Fruit fly (Drosophila melanogaster) whole organism, embryonic: ENCODE measurements around the gene CG5902.

Source experiments
- B-H1 ChIP-seq: fragments of 200-800 bp; sonication (Bioruptor generic); IDR thresholded peaks from 3 replicates; pipeline ENCODE4 v1.3.6; 2022; ENCODE audit warnings: missing biosample characterization, missing genetic modification characterization
- BtbVII ChIP-seq: fragments of 200-800 bp; sonication (Bioruptor generic); optimal IDR thresholded peaks from 3 replicates; lab custom pipeline; 2017; ENCODE audit warnings: missing biosample characterization, mild to moderate bottlenecking, missing genetic modification characterization
- CG12391 ChIP-seq: fragments of 200-800 bp; sonication (Bioruptor generic); optimal IDR thresholded peaks from 3 replicates; lab custom pipeline; 2018; ENCODE audit warnings: missing biosample characterization, mild to moderate bottlenecking, missing genetic modification characterization, moderate library complexity
- CG12769 ChIP-seq: fragments of 200-800 bp; sonication (Bioruptor generic); optimal IDR thresholded peaks from 2 replicates; lab custom pipeline; 2019; ENCODE audit warnings: missing biosample characterization, mild to moderate bottlenecking, missing genetic modification characterization, moderate library complexity
- CG15479 ChIP-seq: fragments of 200-800 bp; sonication (Bioruptor generic); optimal IDR thresholded peaks from 3 replicates; lab custom pipeline; 2019; ENCODE audit warnings: missing biosample characterization, mild to moderate bottlenecking, missing genetic modification characterization, moderate library complexity
- CG1647 ChIP-seq: fragments of 200-800 bp; sonication (Bioruptor generic); optimal IDR thresholded peaks from 3 replicates; lab custom pipeline; 2016; ENCODE audit warnings: missing biosample characterization, missing genetic modification characterization
- CG18262 ChIP-seq: fragments of 200-800 bp; optimal IDR thresholded peaks from 3 replicates; lab custom pipeline; 2019; ENCODE audit warnings: missing biosample characterization, mild to moderate bottlenecking, missing genetic modification characterization, moderate library complexity
- CG30403 ChIP-seq: fragments of 200-800 bp; sonication (Bioruptor generic); optimal IDR thresholded peaks from 3 replicates; lab custom pipeline; 2016; ENCODE audit warnings: missing biosample characterization, missing genetic modification characterization
- CG33557 ChIP-seq: fragments of 200-800 bp; sonication (Bioruptor generic); optimal IDR thresholded peaks from 2 replicates; lab custom pipeline; 2019; ENCODE audit warnings: missing biosample characterization, mild to moderate bottlenecking, missing genetic modification characterization, moderate library complexity
- CG34422 ChIP-seq: fragments of 200-800 bp; sonication (Bioruptor generic); IDR thresholded peaks from 3 replicates; pipeline ENCODE4 v1.3.6; 2022; ENCODE audit warnings: missing biosample characterization, missing genetic modification characterization
- CG4282 ChIP-seq: fragments of 200-800 bp; sonication (Bioruptor generic); optimal IDR thresholded peaks from 2 replicates; lab custom pipeline; 2016; ENCODE audit warnings: missing biosample characterization, missing genetic modification characterization
- CG43689 ChIP-seq: fragments of 200-800 bp; sonication (Bioruptor generic); IDR thresholded peaks from 2 replicates; pipeline ENCODE4 v1.3.6; 2022; ENCODE audit warnings: missing biosample characterization, missing genetic modification characterization
- CG5953 ChIP-seq: fragments of 200-800 bp; sonication (Bioruptor generic); IDR thresholded peaks from 2 replicates; pipeline ENCODE4 v1.3.6; 2022; ENCODE audit warnings: missing biosample characterization, missing genetic modification characterization
- CG6683 ChIP-seq: fragments of 200-800 bp; sonication (Bioruptor generic); optimal IDR thresholded peaks from 2 replicates; lab custom pipeline; 2017; ENCODE audit warnings: missing biosample characterization, mild to moderate bottlenecking, missing genetic modification characterization, missing genetic modification reagents
- CG6791 ChIP-seq: fragments of 200-800 bp; sonication (Bioruptor generic); IDR thresholded peaks from 3 replicates; pipeline ENCODE4 v1.3.6; 2022; ENCODE audit warnings: missing biosample characterization, missing genetic modification characterization; ENCODE audit not compliant: partially characterized antibody
- CG7357 ChIP-seq: fragments of 200-800 bp; sonication (Bioruptor generic); IDR thresholded peaks from 3 replicates; pipeline ENCODE4 v1.3.6; 2022; ENCODE audit warnings: missing biosample characterization, missing genetic modification characterization
- CG7745 ChIP-seq: fragments of 200-800 bp; sonication (Bioruptor generic); optimal IDR thresholded peaks from 2 replicates; lab custom pipeline; 2018; ENCODE audit warnings: missing biosample characterization, mild to moderate bottlenecking, missing genetic modification characterization, moderate library complexity
- CTCF ChIP-seq: fragments of 200-800 bp; sonication (Bioruptor generic); optimal IDR thresholded peaks from 2 replicates; lab custom pipeline; 2017; ENCODE audit warnings: missing biosample characterization, mild to moderate bottlenecking, missing genetic modification characterization, moderate library complexity
- Dref ChIP-seq: fragments of 200-800 bp; sonication (Bioruptor generic); IDR thresholded peaks from 2 replicates; pipeline ENCODE4 v1.3.6; 2022; ENCODE audit warnings: missing biosample characterization, missing genetic modification characterization
- Elba2 ChIP-seq: fragments of 200-800 bp; sonication (Bioruptor generic); optimal IDR thresholded peaks from 3 replicates; lab custom pipeline; 2016; ENCODE audit warnings: missing biosample characterization, missing genetic modification characterization
- Gug ChIP-seq: fragments of 200-800 bp; sonication (Bioruptor generic); IDR thresholded peaks from 4 replicates; pipeline ENCODE4 v1.3.6; 2022; ENCODE audit warnings: missing biosample characterization, missing genetic modification characterization
- Hr39 ChIP-seq: fragments of >200 bp; optimal IDR thresholded peaks from 2 replicates; lab custom pipeline; 2017
- Hr51 ChIP-seq, 2 experiments: fragments of 200-800 bp; sonication (Bioruptor generic); optimal IDR thresholded peaks; 2 replicates in 1 of 2; 3 replicates in 1 of 2; lab custom pipeline; 2016 to 2018; ENCODE audit warnings: missing biosample characterization in 2 of 2, missing genetic modification characterization in 2 of 2, mild to moderate bottlenecking in 1 of 2, moderate library complexity in 1 of 2
- MESR4 ChIP-seq: fragments of 200-800 bp; sonication (Bioruptor generic); optimal IDR thresholded peaks from 2 replicates; lab custom pipeline; 2018; ENCODE audit warnings: missing biosample characterization, mild to moderate bottlenecking, missing genetic modification characterization, moderate library complexity
- MTF-1 ChIP-seq: fragments of 200-800 bp; sonication (Bioruptor generic); optimal IDR thresholded peaks from 2 replicates; lab custom pipeline; 2018; ENCODE audit warnings: missing biosample characterization, mild to moderate bottlenecking, missing genetic modification characterization, borderline replicate concordance
- Mrtf ChIP-seq: fragments of 200-800 bp; sonication (Bioruptor generic); IDR thresholded peaks from 3 replicates; pipeline ENCODE4 v1.3.6; 2022; ENCODE audit warnings: missing biosample characterization, missing genetic modification characterization
- NfI ChIP-seq: fragments of 200-800 bp; sonication (Bioruptor generic); optimal IDR thresholded peaks from 3 replicates; lab custom pipeline; 2018; ENCODE audit warnings: missing biosample characterization, mild to moderate bottlenecking, missing genetic modification characterization, moderate library complexity
- Pdp1 ChIP-seq, 2 experiments: fragments of 200-800 bp; sonication (Bioruptor generic); optimal IDR thresholded peaks; 3 replicates each; lab custom pipeline; 2016; ENCODE audit warnings: missing biosample characterization in 2 of 2, missing genetic modification characterization in 2 of 2, mild to moderate bottlenecking in 1 of 2, moderate library complexity in 1 of 2
- Sry-β ChIP-seq: fragments of 200-800 bp; sonication (Bioruptor generic); optimal IDR thresholded peaks from 2 replicates; lab custom pipeline; 2018; ENCODE audit warnings: missing biosample characterization, mild to moderate bottlenecking, missing genetic modification characterization, moderate library complexity
- ac ChIP-seq: fragments of 200-800 bp; sonication (Bioruptor generic); optimal IDR thresholded peaks from 3 replicates; lab custom pipeline; 2017; ENCODE audit warnings: missing biosample characterization, mild to moderate bottlenecking, missing genetic modification characterization
- bcd ChIP-seq: fragments of 200-800 bp; sonication (Bioruptor generic); optimal IDR thresholded peaks from 2 replicates; lab custom pipeline; 2017; ENCODE audit warnings: missing biosample characterization, mild to moderate bottlenecking, missing genetic modification characterization
- br ChIP-seq: fragments of >200 bp; optimal IDR thresholded peaks from 2 replicates; lab custom pipeline; 2017
- ci ChIP-seq: fragments of 200-800 bp; sonication (Bioruptor generic); IDR thresholded peaks from 3 replicates; pipeline ENCODE4 v1.3.6; 2022; ENCODE audit warnings: missing biosample characterization, missing genetic modification characterization
- dimm ChIP-seq: fragments of 200-800 bp; sonication (Bioruptor generic); IDR thresholded peaks from 2 replicates; pipeline ENCODE4 v1.3.6; 2022; ENCODE audit warnings: missing biosample characterization, missing genetic modification characterization
- en ChIP-seq: fragments of 200-800 bp; sonication (Bioruptor generic); optimal IDR thresholded peaks from 2 replicates; lab custom pipeline; 2016; ENCODE audit warnings: missing biosample characterization, missing genetic modification characterization
- ewg ChIP-seq: fragments of 200-800 bp; sonication (Bioruptor generic); optimal IDR thresholded peaks from 3 replicates; lab custom pipeline; 2017; ENCODE audit warnings: mild to moderate bottlenecking, missing biosample characterization, missing genetic modification reagents, missing genetic modification characterization
- fd64A ChIP-seq: fragments of 200-800 bp; sonication (Bioruptor generic); optimal IDR thresholded peaks from 3 replicates; lab custom pipeline; 2018; ENCODE audit warnings: missing biosample characterization, mild to moderate bottlenecking, missing genetic modification characterization
- fru ChIP-seq: fragments of >200 bp; optimal IDR thresholded peaks from 2 replicates; lab custom pipeline; 2017
- fu2 ChIP-seq: fragments of 200-800 bp; sonication (Bioruptor generic); optimal IDR thresholded peaks from 2 replicates; lab custom pipeline; 2016; ENCODE audit warnings: missing biosample characterization, missing genetic modification characterization
- ham ChIP-seq: fragments of 200-800 bp; sonication (Bioruptor generic); IDR thresholded peaks from 2 replicates; pipeline ENCODE4 v1.3.6; 2022; ENCODE audit warnings: missing biosample characterization, missing genetic modification characterization
- jigr1 ChIP-seq: fragments of 200-800 bp; sonication (Bioruptor generic); IDR thresholded peaks from 3 replicates; pipeline ENCODE4 v1.3.6; 2022; ENCODE audit warnings: missing biosample characterization, missing genetic modification characterization
- knrl ChIP-seq: fragments of 200-800 bp; sonication (Bioruptor generic); IDR thresholded peaks from 3 replicates; pipeline ENCODE4 v1.3.6; 2022; ENCODE audit warnings: missing biosample characterization, missing genetic modification characterization; ENCODE audit not compliant: partially characterized antibody
- lmd ChIP-seq: fragments of 200-800 bp; sonication (Bioruptor generic); IDR thresholded peaks from 2 replicates; pipeline ENCODE4 v1.3.6; 2022; ENCODE audit warnings: missing biosample characterization, missing genetic modification characterization
- lola ChIP-seq, 3 experiments: fragments of >200 bp in 2 of 3; fragments of 200-800 bp in 1 of 3; sonication (Bioruptor generic) in 1 of 3; optimal IDR thresholded peaks; 2 replicates each; lab custom pipeline; 2017 to 2019; ENCODE audit warnings: missing biosample characterization in 3 of 3, missing genetic modification characterization in 3 of 3, mild to moderate bottlenecking in 1 of 3, moderate library complexity in 1 of 3
- run ChIP-seq: fragments of 200-800 bp; sonication (Bioruptor generic); optimal IDR thresholded peaks from 3 replicates; lab custom pipeline; 2018; ENCODE audit warnings: missing biosample characterization, mild to moderate bottlenecking, missing genetic modification characterization
- sens ChIP-seq: fragments of 200-800 bp; sonication (Bioruptor generic); peaks from one replicate; lab custom pipeline; 2016; ENCODE audit warnings: missing biosample characterization, missing genetic modification characterization
- slou ChIP-seq: fragments of 200-800 bp; sonication (Bioruptor generic); optimal IDR thresholded peaks from 3 replicates; lab custom pipeline; 2016; ENCODE audit warnings: missing biosample characterization, missing genetic modification characterization
- so ChIP-seq: fragments of 200-800 bp; sonication (Bioruptor generic); IDR thresholded peaks from 3 replicates; pipeline ENCODE4 v1.3.6; 2022; ENCODE audit warnings: missing biosample characterization, missing genetic modification characterization
- stc ChIP-seq: fragments of 200-800 bp; sonication (Bioruptor generic); IDR thresholded peaks from 2 replicates; pipeline ENCODE4 v1.3.6; 2022; ENCODE audit warnings: missing biosample characterization, missing genetic modification characterization
- sug ChIP-seq: fragments of 200-800 bp; optimal IDR thresholded peaks from 2 replicates; lab custom pipeline; 2019; ENCODE audit warnings: missing biosample characterization, mild to moderate bottlenecking, missing genetic modification characterization, moderate library complexity
- zen ChIP-seq: fragments of 200-800 bp; sonication (Bioruptor generic); optimal IDR thresholded peaks from 3 replicates; lab custom pipeline; 2018; ENCODE audit warnings: missing biosample characterization, mild to moderate bottlenecking, missing genetic modification characterization, moderate library complexity

Gene CG5902

DNA sequence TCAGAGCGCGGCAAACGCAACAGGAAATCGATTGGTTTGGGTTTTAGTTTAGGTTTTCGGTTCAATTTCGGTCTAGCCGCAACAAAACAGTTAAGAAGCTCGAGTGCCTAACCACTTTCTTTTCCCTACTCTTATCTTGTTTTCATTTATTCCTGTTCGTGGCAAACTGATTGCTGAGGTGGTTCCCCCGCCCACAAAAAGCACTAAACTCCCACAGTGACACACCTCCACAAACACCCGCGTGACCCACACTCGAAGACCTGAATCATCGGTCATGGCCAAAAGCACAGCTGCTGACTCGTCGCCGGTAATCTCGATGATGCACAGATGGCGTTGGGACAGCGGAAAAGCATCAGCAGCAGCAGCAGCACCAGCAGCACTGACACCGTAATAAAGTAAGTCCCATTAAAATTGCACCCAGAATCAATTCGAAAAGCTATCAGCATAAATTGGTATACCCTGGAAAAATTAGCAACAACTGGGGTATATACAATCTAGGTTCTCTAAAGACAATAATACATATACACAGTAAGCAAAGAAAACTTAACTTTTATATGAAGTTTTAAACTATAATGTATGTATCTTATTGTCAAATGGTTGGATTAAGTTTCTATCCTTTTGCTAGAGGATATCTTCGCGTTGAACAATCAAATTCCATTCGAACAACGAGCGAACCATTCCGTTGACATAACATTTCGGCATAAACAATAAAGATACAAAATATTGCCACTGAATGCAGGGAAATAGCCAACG, 39.4 kb downstream of the CG5902 start (continued):
- TF ChIP-seq CG43689 (no peak), Sry-β (GFP tag; lab: Kevin White, UChicago) (no peak), CG5953 (GFP tag; lab: Robert Waterston, UW) (no peak), fd64A (no peak), Mrtf (GFP tag; lab: Robert Waterston, UW) (no peak), CG34422 (GFP tag; lab: Robert Waterston, UW) (0 out of 3 replicates have a peak, but pooled peaks have one; percentile 15), Pdp1 (GFP tag; optimal IDR thresholded peaks at IDR 0.05; lab: Kevin White, UChicago) (peak in 1 of 2 experiments; percentile 51), dimm (GFP tag; lab: Robert Waterston, UW) (no peak), CG15479 (no peak), BtbVII (GFP tag; lab: Kevin White, UChicago) (no peak), Gug (GFP tag; lab: Robert Waterston, UW) (no peak), sug (no peak), ci (0 out of 3 replicates have a peak, but pooled peaks have one; percentile 56), CG30403 (GFP tag; lab: Kevin White, UChicago) (peak; percentile 27), so (no peak; the same call in 2 of the 3 replicates), br (lab: Kevin White, UChicago) (no peak), fru (lab: Kevin White, UChicago) (no peak), fu2 (no peak), CG12391 (tag; lab: Kevin White, UChicago) (peak; percentile 58), en (no peak), CG33557 (GFP tag; lab: Kevin White, UChicago) (no peak), ac (GFP tag; lab: Kevin White, UChicago) (no peak), lmd (peak; percentile 47), jigr1 (no peak), B-H1 (no peak; the same call in 2 of the 3 replicates), CG12769 (tag; lab: Kevin White, UChicago) (peak; percentile 36), knrl (GFP tag; lab: Robert Waterston, UW) (no peak), CG7357 (no peak), CG18262 (peak; percentile 52), NfI (no peak), run (tag; lab: Kevin White, UChicago) (no peak), CG6683 (GFP tag; lab: Kevin White, UChicago) (no peak), slou (GFP tag; lab: Kevin White, UChicago) (no peak), CTCF (no peak), bcd (GFP tag; lab: Kevin White, UChicago) (no peak), CG7745 (no peak), stc (GFP tag; lab: Robert Waterston, UW) (no peak), sens (GFP tag; lab: Kevin White, UChicago) (peak; percentile 83), CG1647 (GFP tag; lab: Kevin White, UChicago) (no peak), CG6791 (GFP tag; lab: Robert Waterston, UW) (no peak), Elba2 (no peak), CG4282 (GFP tag; lab: Kevin White, UChicago) (no peak), Hr51 (GFP tag; optimal IDR thresholded peaks at IDR 0.05; lab: Kevin White, UChicago) (peak in 1 of 2 experiments; percentile 62), ham (GFP tag; lab: Robert Waterston, UW) (no peak), Dref (GFP tag; lab: Robert Waterston, UW) (no peak), Hr39 (lab: Kevin White, UChicago) (no peak), ewg (GFP tag; lab: Kevin White, UChicago) (no peak), zen (tag; lab: Kevin White, UChicago) (no peak), MESR4 (no peak), MTF-1 (no peak), lola (GFP tag; optimal IDR thresholded peaks at IDR 0.05; lab: Kevin White, UChicago) (peak in 1 of 3 experiments; percentile 17)
